Fruit fly (Drosophila melanogaster) whole organism, pupa: ENCODE measurements around the gene CG4842.

Experiments used
- CG17806 ChIP-seq: fragments of 200-800 bp; sonication (Bioruptor generic); optimal IDR thresholded peaks from 2 replicates; lab custom pipeline; 2018; ENCODE audit warnings: missing biosample characterization, mild to moderate bottlenecking, missing genetic modification characterization, moderate library complexity
- CG34367 ChIP-seq: fragments of 200-800 bp; sonication (Bioruptor generic); optimal IDR thresholded peaks from 2 replicates; lab custom pipeline; 2018; ENCODE audit warnings: missing biosample characterization, mild to moderate bottlenecking, missing genetic modification characterization
- D1 ChIP-seq: fragments of 200-800 bp; sonication (Bioruptor generic); optimal IDR thresholded peaks from 2 replicates; lab custom pipeline; 2018; ENCODE audit warnings: missing biosample characterization, mild to moderate bottlenecking, missing genetic modification characterization, moderate library complexity

- TF ChIP-seq D1 (no peak), CG34367 (no peak), CG17806 (tag; lab: Kevin White, UChicago) (no peak)
Observed at dm6 chr3L:16339463-16339862, 28.7 kb upstream of the CG4842 start.
